Worm (Caenorhabditis elegans): ENCODE data around the gene C14E2.6.

The C14E2.6 gene

ce11 chrX:1816106-1816505 is 13.7 kb downstream of the C14E2.6 start, which contains the start of gene C14E2.7:
Gene C14E2.7 (plus strand): TSS chrX:1816406.
- no peak for TF ChIP-seq unc-62 (GFP tag; optimal IDR thresholded peaks at IDR 0.05)

- no peak for TF ChIP-seq unc-62 (GFP tag; optimal IDR thresholded peaks at IDR 0.05)
Observed at ce11 chrX:1811436-1811835, 18.4 kb downstream of the C14E2.6 start, which contains the start of gene C14E2.3. Gene C14E2.3 (minus strand): TSS chrX:1811536.

DNA sequence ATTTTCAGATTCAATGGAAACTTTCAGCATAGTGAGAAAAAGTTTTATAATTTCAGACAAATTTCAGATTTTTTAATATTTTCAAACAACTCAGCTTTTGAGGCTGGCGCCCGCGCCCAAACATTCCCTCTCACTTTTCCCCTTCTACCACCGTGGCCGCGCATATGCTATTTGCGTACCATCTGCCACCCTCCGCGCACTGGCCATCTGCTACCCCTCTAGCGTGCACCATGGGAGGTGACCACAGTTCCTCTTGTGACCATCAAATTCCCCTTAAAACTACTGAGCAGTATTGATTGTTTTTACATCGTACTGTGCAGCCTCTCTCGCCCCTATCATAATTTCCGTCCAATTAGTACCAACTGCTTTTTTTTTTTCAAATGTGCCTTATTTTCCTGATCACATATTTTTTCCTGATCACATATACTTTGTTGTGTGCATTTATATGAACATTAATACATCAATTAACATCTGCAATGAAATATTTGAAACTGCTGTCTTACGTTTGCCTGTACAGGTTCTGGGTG is 28.8 kb downstream of the C14E2.6 start, which contains the start of gene C14E2.11:
C14E2.11 (plus strand) TSS at position 477 of the 527 bp plus-strand sequence.
- no peak for TF ChIP-seq unc-62 (GFP tag; optimal IDR thresholded peaks at IDR 0.05)

DNA sequence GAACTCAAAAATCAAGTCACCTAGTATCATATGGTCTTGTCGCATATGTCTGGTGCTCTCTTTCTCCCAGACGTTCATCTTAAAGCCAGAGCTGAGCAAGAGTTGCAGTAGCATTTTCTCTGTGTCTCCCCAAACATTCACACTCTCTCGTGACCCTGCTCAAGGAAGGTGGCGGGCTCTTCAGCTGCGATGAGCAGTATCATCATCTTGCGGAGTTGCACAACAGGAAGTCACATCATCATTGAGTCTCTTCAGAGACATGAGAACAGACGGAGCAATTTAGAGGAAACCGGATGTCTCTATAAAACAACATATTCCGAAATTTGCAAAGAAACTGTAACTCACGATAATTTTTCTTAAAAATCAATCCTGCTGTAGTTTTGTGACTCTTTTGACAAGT is 31.3 kb downstream of the C14E2.6 start:
- no peak for TF ChIP-seq unc-62 (GFP tag; optimal IDR thresholded peaks at IDR 0.05)

DNA sequence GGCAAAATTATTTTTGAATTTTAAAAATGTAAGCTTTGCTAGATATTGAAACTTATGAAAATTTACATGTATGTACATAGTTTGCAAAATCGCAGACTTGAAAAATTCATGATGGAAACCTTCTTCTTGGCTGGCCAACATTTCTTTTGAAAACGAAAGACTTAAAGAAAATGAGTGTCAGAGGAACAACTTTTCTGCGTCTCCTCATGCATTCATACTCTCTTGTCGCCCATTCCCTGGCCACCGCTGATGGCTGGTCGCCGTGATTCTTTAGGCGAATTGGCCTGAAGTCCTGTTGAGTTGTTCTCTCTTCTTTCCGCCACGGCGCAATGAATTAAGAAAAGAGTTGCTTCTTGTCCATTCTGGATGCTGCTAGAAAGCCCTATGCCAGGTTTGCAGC is 33.8 kb downstream of the C14E2.6 start:
- no peak for TF ChIP-seq unc-62 (GFP tag; optimal IDR thresholded peaks at IDR 0.05)

DNA sequence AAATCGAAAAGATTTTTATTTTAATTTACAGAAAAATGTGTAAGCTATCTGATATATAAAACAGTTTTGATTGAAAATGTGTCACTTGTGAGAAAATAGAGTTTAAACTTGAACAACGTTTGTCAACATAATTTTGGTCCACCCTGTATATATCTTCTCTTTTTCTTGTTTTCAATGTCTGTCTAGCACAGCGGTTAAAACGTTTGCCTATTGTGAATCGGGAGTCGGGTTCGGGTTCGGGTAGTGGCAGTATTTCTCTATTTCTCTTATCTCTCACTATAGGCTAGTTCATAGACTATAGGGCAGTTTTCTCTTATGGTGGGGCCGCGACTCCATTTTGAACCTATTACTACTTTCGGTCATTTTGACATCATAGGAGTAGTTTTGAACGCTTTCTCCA is 38.7 kb downstream of the C14E2.6 start:
- TF ChIP-seq unc-62 (GFP tag; optimal IDR thresholded peaks at IDR 0.05) = no peak

DNA sequence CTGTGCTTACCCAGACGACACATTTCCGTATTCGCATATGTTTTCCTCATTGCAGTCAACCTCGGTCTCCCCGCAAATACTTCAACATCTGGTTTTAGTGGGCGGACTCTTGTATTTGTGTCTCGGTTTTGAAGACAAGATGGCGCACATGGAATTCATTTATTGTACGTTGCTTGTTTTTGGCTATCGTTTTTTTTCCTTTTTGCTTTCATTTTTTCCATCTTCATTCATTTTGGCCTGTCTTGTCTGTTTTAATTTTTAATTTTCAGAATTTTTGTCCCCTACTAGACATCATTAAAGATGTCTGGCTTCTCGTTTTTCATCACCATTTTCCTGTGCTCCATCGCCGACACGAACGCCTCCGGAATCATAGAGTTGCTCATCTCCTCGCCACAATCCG is 43.2 kb downstream of the C14E2.6 start, which contains the start of gene arg-1:
arg-1 (plus strand) TSS at position 301 of the 400 bp plus-strand sequence.
- no peak for TF ChIP-seq unc-62 (GFP tag; optimal IDR thresholded peaks at IDR 0.05)

DNA sequence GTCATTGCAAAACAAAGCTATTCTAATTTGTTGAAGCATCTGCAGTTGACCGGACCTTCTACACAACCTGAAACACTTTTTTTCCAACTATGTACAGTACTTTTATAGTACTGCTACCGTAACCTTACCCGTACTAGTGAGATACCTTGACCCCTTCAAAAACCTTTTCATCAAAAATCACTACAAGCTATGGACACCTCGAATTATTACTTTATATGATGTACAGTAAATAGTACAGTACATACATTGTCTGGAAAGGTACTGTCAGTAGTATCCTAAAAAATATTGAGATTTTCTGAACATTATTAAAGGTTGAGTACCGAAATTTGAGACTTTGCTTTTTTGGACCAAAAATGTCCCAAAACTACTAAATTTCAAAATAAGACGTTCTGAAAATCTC is 44.1 kb downstream of the C14E2.6 start:
- no peak for TF ChIP-seq unc-62 (GFP tag; optimal IDR thresholded peaks at IDR 0.05)

- no peak for TF ChIP-seq unc-62 (GFP tag; optimal IDR thresholded peaks at IDR 0.05)
Observed at ce11 chrX:1777988-1778387, 51.8 kb downstream of the C14E2.6 start, which contains the start of gene elc-2. Gene elc-2 (minus strand): TSS chrX:1778088.

Measured in whole organism, dauer.